4 worm cellular contexts compared by ENCODE assay signal in genomic region chrIII:1859532-1859931, ce11.
TF ChIP-seq lines count a peak whose summit lies in the region.

Gene ddp-1 (plus strand): TSS chrIII:1859888.

TF ChIP-seq in whole organism, L2 larva, 48 proteins besides CTCF, POLR2A, EP300 and RAD21 (continued from another document):
- TF ChIP-seq sem-4 (tag; optimal IDR thresholded peaks at IDR 0.05; lab: Kevin White, UChicago) (peak; percentile 90), aly-2 (tag; optimal IDR thresholded peaks at IDR 0.05; lab: Kevin White, UChicago) (peak; percentile 71), mab-5 (tag; optimal IDR thresholded peaks at IDR 0.05; lab: Kevin White, UChicago) (peak; percentile 94), nhr-6 (tag; optimal IDR thresholded peaks at IDR 0.05; lab: Kevin White, UChicago) (peak; percentile 93), nhr-129 (tag; optimal IDR thresholded peaks at IDR 0.05; lab: Kevin White, UChicago) (peak; percentile 78), elt-1 (tag; optimal IDR thresholded peaks at IDR 0.05; lab: Kevin White, UChicago) (no peak), nhr-237 (tag; optimal IDR thresholded peaks at IDR 0.05; lab: Kevin White, UChicago) (peak; percentile 83), ama-1 (optimal IDR thresholded peaks at IDR 0.05; lab: Kevin White, UChicago) (peak; percentile 87), sma-3 (GFP tag; optimal IDR thresholded peaks at IDR 0.05; lab: Kevin White, UChicago) (peak; percentile 96), lsy-2 (tag; optimal IDR thresholded peaks at IDR 0.05; lab: Kevin White, UChicago) (peak; percentile 95 to 97), ceh-16 (tag; optimal IDR thresholded peaks at IDR 0.05; lab: Kevin White, UChicago) (peak; percentile 81), nhr-12 (tag; optimal IDR thresholded peaks at IDR 0.05; lab: Kevin White, UChicago) (no peak), zag-1 (tag; optimal IDR thresholded peaks at IDR 0.05; lab: Kevin White, UChicago) (peak; percentile 80), C34F6.9 (tag; optimal IDR thresholded peaks at IDR 0.05; lab: Kevin White, UChicago) (peak; percentile 97), ztf-4 (tag; optimal IDR thresholded peaks at IDR 0.05; lab: Kevin White, UChicago) (peak; percentile 89), ztf-11 (tag; optimal IDR thresholded peaks at IDR 0.05; lab: Kevin White, UChicago) (peak; percentile 63), mbf-1 (tag; optimal IDR thresholded peaks at IDR 0.05; lab: Kevin White, UChicago) (peak; percentile 41), lin-11 (tag; optimal IDR thresholded peaks at IDR 0.05; lab: Kevin White, UChicago) (peak; percentile 88), snpc-4 (tag; optimal IDR thresholded peaks at IDR 0.05; lab: Kevin White, UChicago) (peak; percentile 69), ZK546.5 (tag; optimal IDR thresholded peaks at IDR 0.05; lab: Kevin White, UChicago) (peak; percentile 77), skn-1 (tag; optimal IDR thresholded peaks at IDR 0.05; lab: Kevin White, UChicago) (no peak), lin-13 (GFP tag; optimal IDR thresholded peaks at IDR 0.05; lab: Kevin White, UChicago) (peak; percentile 97), dmd-4 (tag; optimal IDR thresholded peaks at IDR 0.05; lab: Kevin White, UChicago) (peak; percentile 64), nhr-11 (tag; optimal IDR thresholded peaks at IDR 0.05; lab: Kevin White, UChicago) (no peak), blmp-1 (tag; optimal IDR thresholded peaks at IDR 0.05; lab: Kevin White, UChicago; ENCODE audit: insufficient read depth) (peak; percentile 71), unc-39 (tag; optimal IDR thresholded peaks at IDR 0.05; lab: Kevin White, UChicago) (no peak)

TF ChIP-seq in whole organism, L4 larva, 104 proteins besides CTCF, POLR2A, EP300 and RAD21 (continued from another document and continues in another):
- TF ChIP-seq snpc-4 (tag; optimal IDR thresholded peaks at IDR 0.05; lab: Kevin White, UChicago) (no peak), vab-7 (GFP tag; IDR thresholded peaks at IDR 0.05; lab: Robert Waterston, UW) (peak; percentile 70), mes-2 (tag; optimal IDR thresholded peaks at IDR 0.05; lab: Kevin White, UChicago; ENCODE audit: poor library complexity, severe bottlenecking) (peak; percentile 95), nhr-42 (GFP tag; IDR thresholded peaks at IDR 0.05; lab: Robert Waterston, UW) (peak; percentile 92), hif-1 (tag; optimal IDR thresholded peaks at IDR 0.05; lab: Kevin White, UChicago) (peak; percentile 65 to 78), fkh-10 (GFP tag; optimal IDR thresholded peaks at IDR 0.05; lab: Kevin White, UChicago) (peak; percentile 96), lin-38 (GFP tag; IDR thresholded peaks at IDR 0.05; lab: Robert Waterston, UW) (peak; percentile 96), ZK337.2 (GFP tag; IDR thresholded peaks at IDR 0.05; lab: Robert Waterston, UW) (no peak), ztf-11 (tag; optimal IDR thresholded peaks at IDR 0.05; lab: Kevin White, UChicago) (no peak), spr-1 (tag; optimal IDR thresholded peaks at IDR 0.05; lab: Kevin White, UChicago) (peak; percentile 91), nhr-25 (tag; optimal IDR thresholded peaks at IDR 0.05; lab: Kevin White, UChicago; ENCODE audit: borderline replicate concordance, insufficient read depth) (peak; percentile 78), nhr-48 (tag; optimal IDR thresholded peaks at IDR 0.05; lab: Kevin White, UChicago) (peak; percentile 80), snpc-1.2 (GFP tag; IDR thresholded peaks at IDR 0.05; lab: Robert Waterston, UW) (peak; percentile 73; the same call in 1 of the 2 replicates), mdl-1 (tag; optimal IDR thresholded peaks at IDR 0.05; lab: Kevin White, UChicago) (no peak), hlh-30 (tag; optimal IDR thresholded peaks at IDR 0.05; lab: Kevin White, UChicago; ENCODE audit: insufficient read depth) (peak; percentile 79), nhr-102 (tag; optimal IDR thresholded peaks at IDR 0.05; lab: Kevin White, UChicago) (peak; percentile 95), mxl-2 (GFP tag; conservative IDR thresholded peaks at IDR 0.05; lab: Robert Waterston, UW) (no peak), mxl-3 (GFP tag; optimal IDR thresholded peaks at IDR 0.05; lab: Kevin White, UChicago) (peak; percentile 32), lin-39 (tag; optimal IDR thresholded peaks at IDR 0.05; lab: Kevin White, UChicago) (peak; percentile 81), attf-4 (tag; optimal IDR thresholded peaks at IDR 0.05; lab: Kevin White, UChicago) (peak; percentile 33), T26A8.4 (GFP tag; IDR thresholded peaks at IDR 0.05; lab: Robert Waterston, UW) (peak; percentile 93), nhr-11 (tag; optimal IDR thresholded peaks at IDR 0.05; lab: Kevin White, UChicago) (peak; percentile 69), zfp-3 (GFP tag; conservative IDR thresholded peaks at IDR 0.05; lab: Robert Waterston, UW) (peak; percentile 92), rbr-2 (tag; optimal IDR thresholded peaks at IDR 0.05; lab: Kevin White, UChicago) (peak; percentile 93), jun-1 (tag; optimal IDR thresholded peaks at IDR 0.05; lab: Kevin White, UChicago) (peak; percentile 87), set-16 (GFP tag; IDR thresholded peaks at IDR 0.05; lab: Robert Waterston, UW) (no peak; the same call in 1 of the 2 replicates), egl-43 (GFP tag; IDR thresholded peaks at IDR 0.05; lab: Robert Waterston, UW) (peak; percentile 61; the same call in 1 of the 2 replicates), daf-8 (GFP tag; IDR thresholded peaks at IDR 0.05; lab: Robert Waterston, UW) (no peak), pha-4 (GFP tag; IDR thresholded peaks at IDR 0.05; lab: Robert Waterston, UW) (peak; percentile 87), pha-4 (tag; optimal IDR thresholded peaks at IDR 0.05; lab: Kevin White, UChicago) (peak; percentile 96), R02D3.7 (tag; optimal IDR thresholded peaks at IDR 0.05; lab: Kevin White, UChicago) (no peak), ceh-44 (GFP tag; IDR thresholded peaks at IDR 0.05; lab: Robert Waterston, UW) (0 out of 2 replicates have a peak, but pooled peaks have one; percentile 51), pqm-1 (tag; optimal IDR thresholded peaks at IDR 0.05; lab: Kevin White, UChicago) (peak; percentile 25), nhr-6 (tag; optimal IDR thresholded peaks at IDR 0.05; lab: Kevin White, UChicago) (peak; percentile 89), cey-2 (tag; optimal IDR thresholded peaks at IDR 0.05; lab: Kevin White, UChicago; ENCODE audit: borderline replicate concordance, insufficient read depth) (no peak)

TF ChIP-seq in whole organism, late embryonic, 69 proteins besides CTCF, POLR2A, EP300 and RAD21 (continued from another document and continues in another):
- TF ChIP-seq ceh-30 (tag; optimal IDR thresholded peaks at IDR 0.05; lab: Kevin White, UChicago) = no peak
- TF ChIP-seq sox-2 (GFP tag; IDR thresholded peaks at IDR 0.05; lab: Robert Waterston, UW) = no peak
- TF ChIP-seq syd-9 (tag; optimal IDR thresholded peaks at IDR 0.05; lab: Kevin White, UChicago) = no peak
- peak; percentile 77 for TF ChIP-seq tbx-2 (tag; optimal IDR thresholded peaks at IDR 0.05; lab: Kevin White, UChicago)
- peak; percentile 81 for TF ChIP-seq unc-3 (GFP tag; conservative IDR thresholded peaks at IDR 0.05; lab: Robert Waterston, UW)
- peak; percentile 51 for TF ChIP-seq unc-3 (tag; optimal IDR thresholded peaks at IDR 0.05; lab: Kevin White, UChicago)
- peak; percentile 85 for TF ChIP-seq nfya-1 (tag; optimal IDR thresholded peaks at IDR 0.05; lab: Kevin White, UChicago)
- peak; percentile 65 for TF ChIP-seq ceh-2 (tag; optimal IDR thresholded peaks at IDR 0.05; lab: Kevin White, UChicago)
- peak; percentile 15 for TF ChIP-seq lim-6 (tag; optimal IDR thresholded peaks at IDR 0.05; lab: Kevin White, UChicago)
- TF ChIP-seq zip-5 (tag; optimal IDR thresholded peaks at IDR 0.05; lab: Kevin White, UChicago) = peak; percentile 7
- no peak for TF ChIP-seq elt-4 (tag; optimal IDR thresholded peaks at IDR 0.05; lab: Kevin White, UChicago)
- peak; percentile 47 for TF ChIP-seq lin-11 (tag; optimal IDR thresholded peaks at IDR 0.05; lab: Kevin White, UChicago)
- TF ChIP-seq ztf-16 (tag; optimal IDR thresholded peaks at IDR 0.05; lab: Kevin White, UChicago) = peak; percentile 80
- peak; percentile 66 for TF ChIP-seq ceh-34 (tag; optimal IDR thresholded peaks at IDR 0.05; lab: Kevin White, UChicago)
- TF ChIP-seq rnt-1 (tag; optimal IDR thresholded peaks at IDR 0.05; lab: Kevin White, UChicago) = peak; percentile 52
- no peak for TF ChIP-seq odd-2 (tag; optimal IDR thresholded peaks at IDR 0.05; lab: Kevin White, UChicago)
- TF ChIP-seq hlh-13 (GFP tag; optimal IDR thresholded peaks at IDR 0.05; lab: Kevin White, UChicago) = no peak
- peak; percentile 74 for TF ChIP-seq T23F11.4 (GFP tag; optimal IDR thresholded peaks at IDR 0.05; lab: Kevin White, UChicago)
- TF ChIP-seq pax-1 (tag; optimal IDR thresholded peaks at IDR 0.05; lab: Kevin White, UChicago) = no peak
- peak; percentile 13 for TF ChIP-seq fkh-6 (tag; optimal IDR thresholded peaks at IDR 0.05; lab: Kevin White, UChicago)
- no peak for TF ChIP-seq pag-3 (tag; optimal IDR thresholded peaks at IDR 0.05; lab: Kevin White, UChicago; ENCODE audit: borderline replicate concordance)
- TF ChIP-seq pha-2 (tag; optimal IDR thresholded peaks at IDR 0.05; lab: Kevin White, UChicago) = peak; percentile 58
- TF ChIP-seq C38D4.7 (GFP tag; optimal IDR thresholded peaks at IDR 0.05; lab: Kevin White, UChicago) = peak; percentile 68
- peak; percentile 16 for TF ChIP-seq pqm-1 (tag; optimal IDR thresholded peaks at IDR 0.05; lab: Kevin White, UChicago)
- TF ChIP-seq C08G9.2 (tag; optimal IDR thresholded peaks at IDR 0.05; lab: Kevin White, UChicago) = peak; percentile 36
- no peak for TF ChIP-seq dmd-4 (tag; optimal IDR thresholded peaks at IDR 0.05; lab: Kevin White, UChicago; ENCODE audit: borderline replicate concordance)
- TF ChIP-seq ceh-45 (GFP tag; IDR thresholded peaks at IDR 0.05; lab: Robert Waterston, UW) = peak; percentile 71; the same call in 1 of the 2 replicates
- no peak for TF ChIP-seq hlh-30 (tag; optimal IDR thresholded peaks at IDR 0.05; lab: Kevin White, UChicago; ENCODE audit: insufficient read depth)
- TF ChIP-seq ceh-14 (tag; optimal IDR thresholded peaks at IDR 0.05; lab: Kevin White, UChicago) = peak; percentile 94
- TF ChIP-seq gmeb-2 (tag; optimal IDR thresholded peaks at IDR 0.05; lab: Kevin White, UChicago) = peak; percentile 82
- peak; percentile 69 for TF ChIP-seq ceh-19 (GFP tag; optimal IDR thresholded peaks at IDR 0.05; lab: Kevin White, UChicago)
- peak; percentile 64 for TF ChIP-seq ceh-31 (tag; optimal IDR thresholded peaks at IDR 0.05; lab: Kevin White, UChicago)
- TF ChIP-seq mec-3 (tag; optimal IDR thresholded peaks at IDR 0.05; lab: Kevin White, UChicago; ENCODE audit: borderline replicate concordance) = no peak
- TF ChIP-seq dve-1 (tag; optimal IDR thresholded peaks at IDR 0.05; lab: Kevin White, UChicago) = peak; percentile 72
- peak; percentile 93 for TF ChIP-seq unc-42 (tag; optimal IDR thresholded peaks at IDR 0.05; lab: Kevin White, UChicago)
- TF ChIP-seq fkh-10 (GFP tag; optimal IDR thresholded peaks at IDR 0.05; lab: Kevin White, UChicago) = peak; percentile 40
- no peak for TF ChIP-seq tbx-7 (tag; optimal IDR thresholded peaks at IDR 0.05; lab: Kevin White, UChicago)
- peak; percentile 77 for TF ChIP-seq ttx-3 (tag; optimal IDR thresholded peaks at IDR 0.05; lab: Kevin White, UChicago)

TF ChIP-seq in whole organism, mixed stage, embryonic, 35 proteins besides CTCF, POLR2A, EP300 and RAD21 (continued from another document):
- TF ChIP-seq bed-3 (GFP tag; optimal IDR thresholded peaks at IDR 0.05; lab: Kevin White, UChicago) = peak; percentile 71
- TF ChIP-seq unc-62 (GFP tag; optimal IDR thresholded peaks at IDR 0.05; lab: Kevin White, UChicago) = peak; percentile 6
- peak; percentile 73 for TF ChIP-seq ceh-39 (tag; optimal IDR thresholded peaks at IDR 0.05; lab: Kevin White, UChicago)
- peak; percentile 88 for TF ChIP-seq ces-1 (GFP tag; optimal IDR thresholded peaks at IDR 0.05; lab: Kevin White, UChicago)
- TF ChIP-seq lin-32 (GFP tag; optimal IDR thresholded peaks at IDR 0.05; lab: Kevin White, UChicago) = peak; percentile 59
- TF ChIP-seq zip-8 (tag; optimal IDR thresholded peaks at IDR 0.05; lab: Kevin White, UChicago) = no peak
